Worm (Caenorhabditis elegans) whole organism, L4/young adult: ENCODE measurements around the gene F31F7.2.

Experiments
- W03F9.2 ChIP-seq: fragments of 150-350 bp; optimal IDR thresholded peaks from 2 replicates; lab custom pipeline; 2014; ENCODE audit warnings: missing biosample characterization, missing genetic modification characterization
- dao-5 ChIP-seq: sonication (generic microtip); optimal IDR thresholded peaks from 2 replicates; lab custom pipeline; 2016; ENCODE audit warnings: missing genotype, missing genetic modification characterization, moderate library complexity, missing compliant biosample characterization
- him-1 ChIP-seq: sonication (generic microtip); optimal IDR thresholded peaks from 2 replicates; lab custom pipeline; 2016; ENCODE audit warnings: missing genotype, missing genetic modification reagents, missing genetic modification characterization, missing compliant biosample characterization

ce11 chrV:6244631-6245030, 26.0 kb upstream of the F31F7.2 start:
- TF ChIP-seq him-1 (tag; lab: Kevin White, UChicago) (peak; percentile 28), dao-5 (tag; lab: Kevin White, UChicago) (no peak), W03F9.2 (no peak)
